Fruit fly (Drosophila melanogaster) whole organism, wandering third instar larva: ENCODE data around the gene CG33258.

Experiments used
- Abd-B ChIP-seq: fragments of >200 bp; optimal IDR thresholded peaks from 2 replicates; lab custom pipeline; 2017; ENCODE audit warnings: missing biosample characterization, missing genetic modification characterization
- CG32264 ChIP-seq: fragments of 200-800 bp; sonication (Bioruptor generic); optimal IDR thresholded peaks from 2 replicates; lab custom pipeline; 2016; ENCODE audit warnings: missing biosample characterization, missing genetic modification characterization
- CG9705 ChIP-seq: fragments of 200-800 bp; sonication (Bioruptor generic); optimal IDR thresholded peaks from 2 replicates; lab custom pipeline; 2018; ENCODE audit warnings: missing biosample characterization, mild to moderate bottlenecking, missing genetic modification characterization
- CrebA ChIP-seq: fragments of 200-800 bp; sonication (Bioruptor generic); optimal IDR thresholded peaks from 2 replicates; lab custom pipeline; 2016; ENCODE audit warnings: missing biosample characterization, mild to moderate bottlenecking, missing genetic modification characterization, borderline replicate concordance
- Dfd ChIP-seq: fragments of >200 bp; optimal IDR thresholded peaks from 2 replicates; lab custom pipeline; 2017; ENCODE audit warnings: missing biosample characterization, missing genetic modification characterization
- Dif ChIP-seq: fragments of 200-275, 200-300 bp; sonication (Bioruptor generic); optimal IDR thresholded peaks from 2 replicates; lab custom pipeline; 2018; ENCODE audit warnings: missing biosample characterization, missing genetic modification characterization; ENCODE audit not compliant: partially characterized antibody
- GATAd ChIP-seq: sonication (Bioruptor generic); optimal IDR thresholded peaks from 2 replicates; lab custom pipeline; 2016; ENCODE audit warnings: missing biosample characterization, missing genetic modification characterization
- HLH106 ChIP-seq: fragments of 200-800 bp; optimal IDR thresholded peaks from 3 replicates; lab custom pipeline; 2019; ENCODE audit warnings: missing biosample characterization, mild to moderate bottlenecking, missing genetic modification characterization, moderate library complexity
- Hnf4 ChIP-seq: fragments of 200-800 bp; sonication (Bioruptor generic); optimal IDR thresholded peaks from 2 replicates; lab custom pipeline; 2016; ENCODE audit warnings: missing biosample characterization, mild to moderate bottlenecking, missing genetic modification characterization
- Hr78 ChIP-seq: fragments of >200 bp; optimal IDR thresholded peaks from 2 replicates; lab custom pipeline; 2017; ENCODE audit warnings: missing biosample characterization, missing genetic modification characterization
- Hr83 ChIP-seq: fragments of 200-300 bp; sonication (Bioruptor generic); optimal IDR thresholded peaks from 2 replicates; lab custom pipeline; 2016; ENCODE audit warnings: missing biosample characterization, mild to moderate bottlenecking, missing genetic modification characterization, moderate library complexity; ENCODE audit not compliant: poor library complexity, severe bottlenecking
- Jra ChIP-seq: sonication (Bioruptor generic); optimal IDR thresholded peaks from 2 replicates; lab custom pipeline; 2016; ENCODE audit warnings: missing biosample characterization, missing genetic modification characterization
- Mio ChIP-seq: sonication (Bioruptor generic); optimal IDR thresholded peaks from 2 replicates; lab custom pipeline; 2016; ENCODE audit warnings: missing biosample characterization, missing genetic modification characterization
- Myc ChIP-seq: fragments of >200 bp; optimal IDR thresholded peaks from 2 replicates; lab custom pipeline; 2017
- N ChIP-seq: fragments of >200 bp; optimal IDR thresholded peaks from 2 replicates; lab custom pipeline; 2018; ENCODE audit warnings: missing biosample characterization, missing external identifiers, missing genetic modification characterization
- OdsH ChIP-seq: fragments of 200-800 bp; sonication (Bioruptor generic); optimal IDR thresholded peaks from 2 replicates; lab custom pipeline; 2016; ENCODE audit warnings: missing biosample characterization, mild to moderate bottlenecking, missing genetic modification characterization
- Rel ChIP-seq, 2 experiments: fragments of 200-800 bp; sonication (Bioruptor generic) in 1 of 2; optimal IDR thresholded peaks; 2 replicates in 1 of 2; 3 replicates in 1 of 2; lab custom pipeline; 2016 to 2019; ENCODE audit warnings: mild to moderate bottlenecking in 2 of 2, missing biosample characterization in 2 of 2, missing genetic modification characterization in 2 of 2, moderate library complexity in 1 of 2
- Sp1 ChIP-seq: fragments of 200-800 bp; sonication (Bioruptor generic); optimal IDR thresholded peaks from 3 replicates; lab custom pipeline; 2019; ENCODE audit warnings: missing biosample characterization, mild to moderate bottlenecking, missing genetic modification characterization, moderate library complexity
- Vsx2 ChIP-seq: fragments of 200-300, 225-300 bp; sonication (Bioruptor generic); optimal IDR thresholded peaks from 2 replicates; lab custom pipeline; 2018; ENCODE audit warnings: missing biosample characterization, missing genetic modification characterization; ENCODE audit not compliant: partially characterized antibody
- br ChIP-seq: fragments of 200-800 bp; sonication (Bioruptor generic); optimal IDR thresholded peaks from 2 replicates; lab custom pipeline; 2016; ENCODE audit warnings: missing biosample characterization, missing genetic modification characterization
- brk ChIP-seq: fragments of 200-800 bp; sonication (Bioruptor generic); optimal IDR thresholded peaks from 2 replicates; lab custom pipeline; 2016; ENCODE audit warnings: missing biosample characterization, mild to moderate bottlenecking, missing genetic modification characterization
- dl ChIP-seq, 2 experiments: fragments of 175-275, 200-275 bp in 1 of 2; fragments of 200-275 bp in 1 of 2; sonication (Bioruptor generic); optimal IDR thresholded peaks; lab custom pipeline; 2018; ENCODE audit warnings: mild to moderate bottlenecking in 2 of 2, missing biosample characterization in 2 of 2, missing genetic modification characterization in 2 of 2, moderate library complexity in 2 of 2; ENCODE audit not compliant: partially characterized antibody in 2 of 2, insufficient read depth in 1 of 2
- dmrt93B ChIP-seq: fragments of 200-800 bp; sonication (Bioruptor generic); optimal IDR thresholded peaks from 2 replicates; lab custom pipeline; 2018; ENCODE audit warnings: missing biosample characterization, mild to moderate bottlenecking, missing genetic modification characterization
- dsf ChIP-seq: sonication (Bioruptor generic); optimal IDR thresholded peaks from 2 replicates; lab custom pipeline; 2016; ENCODE audit warnings: missing biosample characterization, missing genetic modification characterization, borderline replicate concordance
- ey ChIP-seq: fragments of 200-800 bp; sonication (Bioruptor generic); optimal IDR thresholded peaks from 2 replicates; lab custom pipeline; 2016; ENCODE audit warnings: missing biosample characterization, missing genetic modification characterization
- foxo ChIP-seq, 2 experiments: fragments of 200-800 bp; sonication (Bioruptor generic); optimal IDR thresholded peaks; 2 replicates in 1 of 2; 3 replicates in 1 of 2; lab custom pipeline; 2016 to 2017; ENCODE audit warnings: missing biosample characterization in 2 of 2, missing genetic modification characterization in 2 of 2
- fru ChIP-seq: fragments of 200-800 bp; sonication (Bioruptor generic); optimal IDR thresholded peaks from 3 replicates; lab custom pipeline; 2016; ENCODE audit warnings: missing biosample characterization, mild to moderate bottlenecking, missing genetic modification characterization
- h ChIP-seq: fragments of 200-800 bp; sonication (Bioruptor generic); optimal IDR thresholded peaks from 3 replicates; lab custom pipeline; 2016; ENCODE audit warnings: missing biosample characterization, mild to moderate bottlenecking, missing genetic modification characterization
- jim ChIP-seq: fragments of 175-275, 200-325 bp; sonication (Bioruptor generic); optimal IDR thresholded peaks from 2 replicates; lab custom pipeline; 2016; ENCODE audit warnings: missing biosample characterization, mild to moderate bottlenecking, missing genetic modification characterization
- lola ChIP-seq: fragments of >200 bp; optimal IDR thresholded peaks from 2 replicates; lab custom pipeline; 2017; ENCODE audit warnings: missing biosample characterization, missing genetic modification characterization
- pan ChIP-seq: fragments of >200 bp; optimal IDR thresholded peaks from 2 replicates; lab custom pipeline; 2017
- psq ChIP-seq: fragments of 200-800 bp; sonication (Bioruptor generic); optimal IDR thresholded peaks from 3 replicates; lab custom pipeline; 2017; ENCODE audit warnings: missing biosample characterization, mild to moderate bottlenecking, missing genetic modification characterization, moderate library complexity
- rgr ChIP-seq: fragments of 200-800 bp; sonication (Bioruptor generic); optimal IDR thresholded peaks from 3 replicates; lab custom pipeline; 2016; ENCODE audit warnings: missing biosample characterization, mild to moderate bottlenecking, missing genetic modification characterization
- sage ChIP-seq: fragments of 200-800 bp; sonication (Bioruptor generic); optimal IDR thresholded peaks from 2 replicates; lab custom pipeline; 2016; ENCODE audit warnings: missing biosample characterization, mild to moderate bottlenecking, missing genetic modification characterization
- sv ChIP-seq: fragments of 200-800 bp; sonication (Bioruptor generic); optimal IDR thresholded peaks from 3 replicates; lab custom pipeline; 2016; ENCODE audit warnings: missing biosample characterization, missing genetic modification characterization
- tai ChIP-seq: sonication (Bioruptor generic); optimal IDR thresholded peaks from 2 replicates; lab custom pipeline; 2016; ENCODE audit warnings: missing biosample characterization, missing genetic modification characterization
- usp ChIP-seq: fragments of >200 bp; optimal IDR thresholded peaks from 2 replicates; lab custom pipeline; 2017; ENCODE audit warnings: missing biosample characterization, missing genetic modification characterization
- woc ChIP-seq: sonication (Bioruptor generic); optimal IDR thresholded peaks from 2 replicates; lab custom pipeline; 2016; ENCODE audit warnings: missing biosample characterization, mild to moderate bottlenecking, missing genetic modification characterization

CG33258 gene

DNA sequence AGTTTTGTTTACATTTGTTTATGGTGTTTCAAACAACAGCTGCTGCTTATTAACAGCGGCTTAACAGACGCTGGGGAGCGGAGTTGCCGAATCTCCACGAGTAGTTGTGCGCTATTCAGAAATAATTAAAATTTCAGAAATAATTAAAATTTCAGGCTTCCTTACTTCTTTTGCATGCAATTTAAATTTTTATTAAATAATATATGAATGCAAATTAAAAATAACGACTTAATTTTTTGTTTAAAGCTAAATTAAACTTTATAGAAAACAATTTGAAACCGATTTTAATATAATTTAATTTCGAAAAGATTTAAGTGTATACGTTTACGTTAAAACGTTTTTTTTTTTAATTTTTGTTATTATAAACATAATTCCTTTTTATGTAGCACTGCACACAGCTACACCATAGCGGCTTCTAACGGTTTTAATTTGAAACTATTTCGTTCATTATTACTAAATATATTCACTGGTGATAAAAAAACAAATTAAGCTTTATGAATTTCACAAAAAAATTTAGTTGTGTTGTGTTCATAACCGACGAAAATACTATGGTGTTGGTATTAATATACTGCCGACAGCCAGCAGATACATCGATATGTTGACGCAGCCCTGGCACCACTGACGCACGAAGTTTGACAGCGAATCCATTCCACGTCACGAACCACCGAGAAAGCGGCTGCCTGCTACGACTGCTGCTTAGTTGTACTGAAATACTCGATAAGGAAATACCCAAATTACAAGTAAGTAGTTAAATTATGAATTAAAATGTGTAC, 46.8 kb downstream of the CG33258 start, which contains the start of gene SsRbeta:
TSS of gene SsRbeta (plus strand) at position 645 of the 773 bp plus-strand sequence.
- TF ChIP-seq N, result no peak
- TF ChIP-seq OdsH (GFP tag; lab: Kevin White, UChicago), result no peak
- no peak for TF ChIP-seq Vsx2 (GFP tag; lab: Kevin White, UChicago)
- TF ChIP-seq Jra, result peak; percentile 20
- no peak for TF ChIP-seq rgr (GFP tag; lab: Kevin White, UChicago)
- no peak for TF ChIP-seq Mio
- peak; percentile 41 for TF ChIP-seq brk (GFP tag; lab: Kevin White, UChicago)
- no peak for TF ChIP-seq dsf (GFP tag; lab: Kevin White, UChicago)
- no peak for TF ChIP-seq foxo (GFP tag; optimal IDR thresholded peaks at IDR 0.05; lab: Kevin White, UChicago)
- no peak for TF ChIP-seq Abd-B (GFP tag; lab: Kevin White, UChicago)
- peak; percentile 53 for TF ChIP-seq Hr83
- no peak for TF ChIP-seq dmrt93B (GFP tag; lab: Kevin White, UChicago)
- no peak for TF ChIP-seq lola
- TF ChIP-seq dl (GFP tag; optimal IDR thresholded peaks at IDR 0.05; lab: Kevin White, UChicago; ENCODE audit: insufficient read depth in 1 of 2, partially characterized antibody in 2 of 2), result no peak
- TF ChIP-seq sage (GFP tag; lab: Kevin White, UChicago), result no peak
- TF ChIP-seq jim (GFP tag; lab: Kevin White, UChicago), result no peak
- TF ChIP-seq br (GFP tag; lab: Kevin White, UChicago), result no peak
- TF ChIP-seq ey (GFP tag; lab: Kevin White, UChicago), result no peak
- no peak for TF ChIP-seq Rel (GFP tag; optimal IDR thresholded peaks at IDR 0.05; lab: Kevin White, UChicago)
- peak; percentile 39 for TF ChIP-seq Rel (tag; optimal IDR thresholded peaks at IDR 0.05; lab: Kevin White, UChicago)
- no peak for TF ChIP-seq Myc (lab: Kevin White, UChicago)
- no peak for TF ChIP-seq CG32264 (GFP tag; lab: Kevin White, UChicago)
- no peak for TF ChIP-seq HLH106
- TF ChIP-seq sv (GFP tag; lab: Kevin White, UChicago), result peak; percentile 60
- TF ChIP-seq Hr78, result no peak
- no peak for TF ChIP-seq CrebA
- TF ChIP-seq Sp1, result no peak
- TF ChIP-seq GATAd (GFP tag; lab: Kevin White, UChicago), result no peak

DNA sequence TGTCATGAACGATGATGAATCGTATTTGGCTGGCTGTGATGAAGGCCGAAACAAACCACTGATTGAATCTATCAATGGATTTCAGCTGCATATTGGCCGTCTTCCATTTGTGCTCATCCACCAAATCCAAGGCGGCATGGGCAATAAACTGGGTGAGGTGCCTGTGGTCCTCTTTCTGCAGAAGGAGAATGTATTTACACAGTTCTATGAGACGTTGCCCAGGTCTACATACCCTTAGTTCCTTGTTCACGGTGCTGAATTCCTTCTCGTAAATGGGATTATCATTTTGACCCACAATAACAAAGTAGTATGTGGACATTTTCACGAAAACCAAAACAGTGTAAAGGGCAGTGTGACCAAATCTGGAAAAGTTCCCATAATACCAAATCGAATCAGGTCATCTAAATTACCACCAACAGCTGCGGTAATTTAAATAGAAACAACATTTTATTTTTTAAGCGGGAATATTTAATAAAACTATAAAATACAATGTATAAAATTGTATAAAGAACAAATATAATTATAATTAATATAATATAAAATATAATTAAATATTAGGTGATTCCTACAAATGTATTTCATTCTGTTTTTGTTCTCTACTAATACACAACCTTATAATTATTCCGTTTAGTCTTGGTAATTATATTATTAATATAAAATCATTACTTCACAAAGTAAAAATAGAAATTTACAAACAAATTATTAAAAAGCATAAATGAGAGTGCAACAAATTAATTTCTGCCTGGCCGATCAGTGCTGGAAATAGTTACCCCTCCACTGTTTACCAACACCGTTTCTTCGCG, 49.1 kb downstream of the CG33258 start, which contains the start of the genes Trs20 and elg1:
TSS of gene Trs20 (minus strand) at position 369 of the 803 bp plus-strand sequence.
TSS of gene elg1 (plus strand) at position 765 of the 803 bp plus-strand sequence.
- TF ChIP-seq woc (GFP tag; lab: Kevin White, UChicago) (peak; percentile 58), Vsx2 (GFP tag; lab: Kevin White, UChicago) (no peak), N (no peak), dmrt93B (GFP tag; lab: Kevin White, UChicago) (peak; percentile 22), Sp1 (peak; percentile 70), psq (GFP tag; lab: Kevin White, UChicago) (peak; percentile 53), Dif (GFP tag; lab: Kevin White, UChicago) (no peak), GATAd (GFP tag; lab: Kevin White, UChicago) (no peak), foxo (GFP tag; optimal IDR thresholded peaks at IDR 0.05; lab: Kevin White, UChicago) (peak in 1 of 2 experiments; percentile 76), h (GFP tag; lab: Kevin White, UChicago) (peak; percentile 50), sage (GFP tag; lab: Kevin White, UChicago) (no peak), usp (GFP tag; lab: Kevin White, UChicago) (no peak), sv (GFP tag; lab: Kevin White, UChicago) (peak; percentile 46), rgr (GFP tag; lab: Kevin White, UChicago) (peak; percentile 54), lola (no peak), fru (peak; percentile 24), CrebA (no peak), ey (GFP tag; lab: Kevin White, UChicago) (no peak), Hr78 (no peak), Mio (no peak), jim (GFP tag; lab: Kevin White, UChicago) (no peak), Hr83 (no peak), HLH106 (peak; percentile 70), Jra (no peak), tai (GFP tag; lab: Kevin White, UChicago) (no peak), OdsH (GFP tag; lab: Kevin White, UChicago) (peak; percentile 22), Hnf4 (peak; percentile 48), brk (GFP tag; lab: Kevin White, UChicago) (no peak), Rel (GFP tag; optimal IDR thresholded peaks at IDR 0.05; lab: Kevin White, UChicago) (no peak), Rel (tag; optimal IDR thresholded peaks at IDR 0.05; lab: Kevin White, UChicago) (peak; percentile 42), dsf (GFP tag; lab: Kevin White, UChicago) (no peak), Abd-B (GFP tag; lab: Kevin White, UChicago) (no peak), Myc (lab: Kevin White, UChicago) (no peak), dl (GFP tag; optimal IDR thresholded peaks at IDR 0.05; lab: Kevin White, UChicago; ENCODE audit: insufficient read depth in 1 of 2, partially characterized antibody in 2 of 2) (no peak), Dfd (GFP tag; lab: Kevin White, UChicago) (no peak), CG32264 (GFP tag; lab: Kevin White, UChicago) (no peak), pan (lab: Kevin White, UChicago) (no peak), br (GFP tag; lab: Kevin White, UChicago) (peak; percentile 54), CG9705 (GFP tag; lab: Kevin White, UChicago) (no peak)
